Worm (Caenorhabditis elegans) whole organism, young adult: ENCODE data around the gene sra-26.
"Not testable (repeated sequence)": the region's sequence is repeated elsewhere in the genome, so short reads cannot be mapped to it uniquely, and the experiment has no call there.

Source experiments
- F23B12.7 ChIP-seq: sonication (generic microtip); optimal IDR thresholded peaks from 2 replicates; lab custom pipeline; 2017; ENCODE audit warnings: missing genetic modification characterization, mild to moderate bottlenecking, missing compliant biosample characterization, antibody characterized with exemption, moderate library complexity; ENCODE audit not compliant: insufficient read depth
- F33H1.4 ChIP-seq: fragments of 200-800 bp; sonication (Bioruptor generic); IDR thresholded peaks from 2 replicates; pipeline ENCODE4 v1.3.6; 2022; ENCODE audit warnings: missing genetic modification reagents, missing genetic modification characterization, missing compliant biosample characterization
- ama-1 ChIP-seq, 3 experiments: fragments of 150-350 bp in 1 of 3; sonication (generic microtip) in 2 of 3; optimal IDR thresholded peaks; 2 replicates each; lab custom pipeline; 2014 to 2018; ENCODE audit warnings: missing biosample characterization in 2 of 3, missing genetic modification characterization in 2 of 3, missing genetic modification reagents in 2 of 3
- attf-5 ChIP-seq: fragments of 200-800 bp; sonication (Bioruptor generic); optimal IDR thresholded peaks from 2 replicates; lab custom pipeline; 2018; ENCODE audit warnings: mild to moderate bottlenecking, missing genetic modification characterization, missing compliant biosample characterization
- egl-44 ChIP-seq: fragments of 200-800 bp; sonication (Bioruptor generic); IDR thresholded peaks from 2 replicates; pipeline ENCODE4 v1.3.6; 2022; ENCODE audit warnings: missing genetic modification reagents, missing genetic modification characterization, missing compliant biosample characterization
- him-1 ChIP-seq: sonication (generic microtip); optimal IDR thresholded peaks from 2 replicates; lab custom pipeline; 2016; ENCODE audit warnings: missing genotype, missing genetic modification reagents, missing genetic modification characterization, missing compliant biosample characterization
- lsl-1 ChIP-seq: fragments of 200-800 bp; sonication (Bioruptor generic); optimal IDR thresholded peaks from 2 replicates; lab custom pipeline; 2018; ENCODE audit warnings: mild to moderate bottlenecking, missing genetic modification characterization, moderate library complexity, missing compliant biosample characterization
- mes-4 ChIP-seq: sonication (generic microtip); optimal IDR thresholded peaks from 2 replicates; lab custom pipeline; 2016; ENCODE audit warnings: missing genotype, missing genetic modification characterization, missing compliant biosample characterization
- pha-4 ChIP-seq: fragments of 150-350 bp; sonication (generic microtip); optimal IDR thresholded peaks from 2 replicates; lab custom pipeline; 2014; ENCODE audit warnings: missing biosample characterization, missing genetic modification reagents, missing genetic modification characterization
- ztf-26 ChIP-seq: sonication (generic microtip); optimal IDR thresholded peaks from 2 replicates; lab custom pipeline; 2017; ENCODE audit warnings: missing genetic modification characterization, missing compliant biosample characterization

DNA sequence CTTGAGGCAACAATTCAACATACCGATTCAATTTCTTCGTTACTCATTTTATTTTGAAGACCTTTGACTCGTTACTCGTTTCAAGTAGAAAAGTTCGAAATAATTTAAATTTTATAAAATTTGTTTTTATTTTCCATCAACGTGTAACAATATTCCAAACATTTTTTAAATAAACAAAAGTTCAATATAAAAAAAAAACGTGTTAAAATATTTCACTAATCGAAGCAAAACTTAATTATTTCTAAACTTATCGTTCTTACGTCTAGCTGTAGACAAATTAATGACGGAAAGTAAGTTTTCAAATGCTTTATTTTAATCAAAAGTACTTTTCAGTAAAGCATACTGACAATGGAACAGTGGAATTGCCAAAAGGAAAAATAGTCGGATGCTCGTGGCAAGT, 24.4 kb downstream of the sra-26 start, which contains the start of the genes F54H5.5 and F54H5.2:
- TF ChIP-seq attf-5 (GFP tag; lab: Kevin White, UChicago); mes-4 (tag; lab: Kevin White, UChicago); pha-4 (tag; lab: Kevin White, UChicago); ama-1 (optimal IDR thresholded peaks at IDR 0.05; lab: Kevin White, UChicago); ama-1 (GFP tag; optimal IDR thresholded peaks at IDR 0.05; lab: Kevin White, UChicago); ztf-26 (tag; lab: Kevin White, UChicago); egl-44 (GFP tag; lab: Robert Waterston, UW); F23B12.7 (tag; lab: Kevin White, UChicago); him-1 (tag; lab: Kevin White, UChicago); lsl-1 (GFP tag; lab: Kevin White, UChicago); F33H1.4 (GFP tag; lab: Robert Waterston, UW): not testable (repeated sequence)
